Fruit fly (Drosophila melanogaster) whole organism, pupa: ENCODE data around the gene CG15253.

Source experiments
- CG10348 ChIP-seq: fragments of 200-800 bp; sonication (Bioruptor generic); IDR thresholded peaks from 2 replicates; pipeline ENCODE4 v1.3.6; 2022; ENCODE audit warnings: missing biosample characterization, missing genetic modification characterization
- CG12605 ChIP-seq: fragments of 200-800 bp; sonication (Bioruptor generic); IDR thresholded peaks from 2 replicates; pipeline ENCODE4 v1.3.6; 2022; ENCODE audit warnings: missing biosample characterization, missing genetic modification characterization
- CG13204 ChIP-seq: fragments of 200-800 bp; sonication (Bioruptor generic); optimal IDR thresholded peaks from 2 replicates; lab custom pipeline; 2018; ENCODE audit warnings: missing biosample characterization, mild to moderate bottlenecking, missing genetic modification characterization, moderate library complexity
- CG14655 ChIP-seq: fragments of 200-800 bp; sonication (Bioruptor generic); optimal IDR thresholded peaks from 3 replicates; lab custom pipeline; 2017; ENCODE audit warnings: mild to moderate bottlenecking, missing biosample characterization, missing genetic modification reagents, missing genetic modification characterization
- CG15710 ChIP-seq: fragments of 200-800 bp; sonication (Bioruptor generic); optimal IDR thresholded peaks from 2 replicates; lab custom pipeline; 2018; ENCODE audit warnings: missing biosample characterization, mild to moderate bottlenecking, missing genetic modification characterization, moderate library complexity
- CG17806 ChIP-seq: fragments of 200-800 bp; sonication (Bioruptor generic); optimal IDR thresholded peaks from 2 replicates; lab custom pipeline; 2018; ENCODE audit warnings: missing biosample characterization, mild to moderate bottlenecking, missing genetic modification characterization, moderate library complexity
- CG32121 ChIP-seq: fragments of 200-800 bp; sonication (Bioruptor generic); IDR thresholded peaks from 2 replicates; pipeline ENCODE4 v1.3.6; 2022; ENCODE audit warnings: missing biosample characterization, missing genetic modification characterization
- CG8159 ChIP-seq: fragments of 200-800 bp; sonication (Bioruptor generic); optimal IDR thresholded peaks from 3 replicates; lab custom pipeline; 2018; ENCODE audit warnings: missing biosample characterization, mild to moderate bottlenecking, missing genetic modification characterization, moderate library complexity
- CG8301 ChIP-seq: fragments of 200-800 bp; sonication (Bioruptor generic); optimal IDR thresholded peaks from 2 replicates; lab custom pipeline; 2018; ENCODE audit warnings: missing biosample characterization, mild to moderate bottlenecking, missing genetic modification characterization
- CG9948 ChIP-seq: fragments of 200-800 bp; sonication (Bioruptor generic); optimal IDR thresholded peaks from 2 replicates; lab custom pipeline; 2018; ENCODE audit warnings: missing biosample characterization, mild to moderate bottlenecking, missing genetic modification characterization, moderate library complexity
- D1 ChIP-seq: fragments of 200-800 bp; sonication (Bioruptor generic); optimal IDR thresholded peaks from 2 replicates; lab custom pipeline; 2018; ENCODE audit warnings: missing biosample characterization, mild to moderate bottlenecking, missing genetic modification characterization, moderate library complexity
- EcR ChIP-seq: fragments of 200-800 bp; sonication (Bioruptor generic); optimal IDR thresholded peaks from 3 replicates; lab custom pipeline; 2019; ENCODE audit warnings: missing biosample characterization, missing genetic modification characterization, mild to moderate bottlenecking, moderate library complexity, missing genetic modification reagents
- Ets98B ChIP-seq: fragments of 200-800 bp; sonication (Bioruptor generic); IDR thresholded peaks from 2 replicates; pipeline ENCODE4 v1.3.6; 2022; ENCODE audit warnings: missing biosample characterization, missing genetic modification characterization
- Pif1A ChIP-seq: fragments of 200-800 bp; sonication (Bioruptor generic); optimal IDR thresholded peaks from 3 replicates; lab custom pipeline; 2016; ENCODE audit warnings: missing biosample characterization, missing genetic modification characterization
- Pif1B ChIP-seq: fragments of 200-800 bp; sonication (Bioruptor generic); optimal IDR thresholded peaks from 3 replicates; lab custom pipeline; 2016; ENCODE audit warnings: missing biosample characterization, missing genetic modification characterization
- Snoo ChIP-seq: fragments of 200-800 bp; sonication (Bioruptor generic); optimal IDR thresholded peaks from 3 replicates; lab custom pipeline; 2017; ENCODE audit warnings: missing biosample characterization, mild to moderate bottlenecking, missing genetic modification characterization, inconsistent platforms
- fd96Ca ChIP-seq: fragments of 200-800 bp; sonication (Bioruptor generic); IDR thresholded peaks from 3 replicates; pipeline ENCODE4 v1.3.6; 2022; ENCODE audit warnings: missing biosample characterization, missing genetic modification characterization
- gl ChIP-seq: fragments of 200-800 bp; sonication (Bioruptor generic); optimal IDR thresholded peaks from 2 replicates; lab custom pipeline; 2018; ENCODE audit warnings: missing biosample characterization, mild to moderate bottlenecking, missing genetic modification characterization
- rn ChIP-seq: fragments of 200-800 bp; sonication (Bioruptor generic); IDR thresholded peaks from 2 replicates; pipeline ENCODE4 v1.3.6; 2022; ENCODE audit warnings: missing biosample characterization, missing genetic modification characterization

The CG15253 gene

DNA sequence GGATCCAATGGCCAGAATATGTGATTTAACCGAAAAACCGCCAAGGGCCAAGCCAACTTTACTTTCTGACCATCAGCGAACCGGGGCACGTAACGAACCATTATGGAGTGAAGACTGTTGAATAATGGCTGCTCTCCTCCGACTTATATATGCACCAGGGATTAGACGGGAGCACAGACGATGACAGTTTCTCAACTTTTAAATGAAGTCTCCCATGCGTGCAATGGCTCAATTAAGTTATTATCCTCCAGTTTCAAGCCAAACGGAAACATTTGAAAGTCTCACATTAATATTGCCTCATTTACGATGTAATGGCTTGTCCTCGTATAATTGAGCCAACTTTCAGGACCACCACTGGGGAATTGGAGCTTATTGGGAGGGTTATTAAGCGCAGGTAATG is 7.3 kb upstream of the CG15253 start, which contains the start of gene Or35a:
Or35a (minus strand) TSS at position 101 of the 400 bp plus-strand sequence.
- TF ChIP-seq D1 (no peak), fd96Ca (GFP tag; lab: Robert Waterston, UW) (no peak), CG13204 (GFP tag; lab: Kevin White, UChicago) (no peak), rn (GFP tag; lab: Robert Waterston, UW) (no peak), Pif1A (no peak), CG15710 (tag; lab: Kevin White, UChicago) (no peak), CG8159 (no peak), Pif1B (GFP tag; lab: Kevin White, UChicago) (no peak), CG17806 (tag; lab: Kevin White, UChicago) (no peak), Snoo (tag; lab: Kevin White, UChicago) (no peak), EcR (GFP tag; lab: Kevin White, UChicago) (no peak), CG14655 (no peak), CG12605 (GFP tag; lab: Robert Waterston, UW) (no peak), CG9948 (no peak), CG32121 (GFP tag; lab: Robert Waterston, UW) (no peak), Ets98B (GFP tag; lab: Robert Waterston, UW) (no peak), CG10348 (no peak), gl (no peak)

DNA sequence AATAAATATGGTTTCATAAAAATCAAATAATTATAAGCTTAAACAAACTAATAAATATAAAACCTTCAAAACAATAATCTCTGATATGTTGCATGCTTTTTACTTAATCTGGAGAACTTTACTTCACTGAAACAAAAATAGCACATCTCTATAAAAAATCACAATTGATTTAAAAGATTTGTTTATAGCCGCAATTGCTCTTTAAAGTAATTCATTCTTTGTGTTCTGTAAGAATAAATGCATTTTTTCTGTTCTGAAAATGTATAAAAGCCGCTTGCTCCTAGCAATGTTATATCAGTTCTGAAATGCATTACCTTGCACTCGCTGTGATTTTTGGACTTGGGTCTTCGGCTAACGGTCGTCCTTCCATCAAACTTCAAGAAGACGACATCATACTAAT is 546 bp upstream of the CG15253 start, which contains the start of gene CG11865:
CG11865 (plus strand) TSS at position 301 of the 400 bp plus-strand sequence.
- TF ChIP-seq fd96Ca (GFP tag; lab: Robert Waterston, UW) (no peak), EcR (GFP tag; lab: Kevin White, UChicago) (no peak), CG8159 (no peak), CG17806 (tag; lab: Kevin White, UChicago) (no peak), Ets98B (GFP tag; lab: Robert Waterston, UW) (no peak), CG9948 (no peak), CG32121 (GFP tag; lab: Robert Waterston, UW) (no peak), CG8301 (tag; lab: Kevin White, UChicago) (no peak), CG10348 (no peak), CG15710 (tag; lab: Kevin White, UChicago) (no peak)

dm6 chr2L:15614728-15615127 is 1.4 kb downstream of the CG15253 start, which contains the start of gene CG15254:
CG15254 (minus strand) TSS chr2L:15614828.
- no peak for TF ChIP-seq Snoo (tag; lab: Kevin White, UChicago)
- TF ChIP-seq Ets98B (GFP tag; lab: Robert Waterston, UW): no peak
- no peak for TF ChIP-seq CG8159
- TF ChIP-seq Pif1B (GFP tag; lab: Kevin White, UChicago): no peak
- no peak for TF ChIP-seq CG17806 (tag; lab: Kevin White, UChicago)
- no peak for TF ChIP-seq Pif1A
- no peak for TF ChIP-seq fd96Ca (GFP tag; lab: Robert Waterston, UW)
- TF ChIP-seq CG15710 (tag; lab: Kevin White, UChicago): no peak
- TF ChIP-seq rn (GFP tag; lab: Robert Waterston, UW): no peak
- no peak for TF ChIP-seq CG12605 (GFP tag; lab: Robert Waterston, UW)
- TF ChIP-seq EcR (GFP tag; lab: Kevin White, UChicago): no peak
- no peak for TF ChIP-seq CG32121 (GFP tag; lab: Robert Waterston, UW)

DNA sequence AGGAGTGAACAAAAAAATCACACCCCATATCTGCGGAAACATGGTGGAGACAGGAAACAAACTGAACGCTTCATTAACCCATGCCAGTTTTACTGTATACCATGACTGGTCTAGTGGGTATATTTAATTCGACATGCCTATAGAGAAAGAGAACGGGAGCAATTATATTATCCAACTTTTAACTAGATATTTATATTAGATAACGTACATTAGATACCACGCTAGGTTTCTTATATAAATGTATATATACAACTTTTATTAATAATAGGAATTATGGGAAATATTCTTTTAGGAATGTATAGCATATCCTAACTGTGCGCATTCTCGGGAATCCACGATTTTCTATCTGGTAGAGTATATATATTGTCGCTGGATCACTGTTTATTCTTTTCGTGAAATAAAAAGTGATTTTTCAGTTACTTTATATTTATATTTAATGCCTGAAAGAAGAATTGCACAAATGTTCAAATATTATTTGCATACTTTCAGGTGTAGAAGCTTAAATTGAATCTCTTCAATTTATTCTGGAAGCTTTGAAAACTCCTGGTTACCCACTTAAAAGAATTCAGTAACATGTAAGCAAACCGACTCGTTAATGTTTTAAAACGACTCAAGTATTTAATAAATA is 2.8 kb downstream of the CG15253 start, which contains the start of gene Semp1:
Semp1 (minus strand) TSS at position 51 of the 628 bp plus-strand sequence.
- TF ChIP-seq fd96Ca (GFP tag; lab: Robert Waterston, UW) (no peak), CG15710 (tag; lab: Kevin White, UChicago) (no peak)

DNA sequence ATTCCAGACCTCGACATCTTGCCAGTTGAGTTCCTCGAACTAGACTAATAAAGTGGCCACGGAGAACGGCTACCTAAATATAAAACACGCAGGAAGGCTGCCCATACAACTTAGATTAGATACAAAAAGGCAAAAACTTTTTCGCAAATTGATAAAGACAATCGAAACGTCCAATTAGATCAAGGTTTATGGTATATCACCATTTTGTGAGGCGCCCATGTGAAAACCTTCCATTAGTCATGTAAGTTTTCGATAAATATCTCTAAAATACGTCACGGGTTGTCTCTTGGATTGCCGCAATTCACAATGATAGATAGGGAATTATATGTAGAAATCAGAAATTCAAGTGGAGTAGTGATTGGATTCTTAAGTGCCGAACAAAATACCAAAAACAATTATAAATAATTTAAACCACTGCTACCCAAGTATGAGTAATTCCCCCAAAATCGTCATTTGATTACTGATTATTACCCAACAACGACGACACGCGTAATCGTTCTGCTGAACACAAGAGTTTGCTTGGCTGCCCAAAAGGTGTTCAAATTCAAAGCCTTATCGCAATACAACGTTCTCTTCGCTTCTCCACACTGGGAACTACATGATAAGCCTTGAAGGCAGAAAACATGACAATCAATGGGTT is 4.4 kb downstream of the CG15253 start, which contains the start of gene CG15255:
CG15255 (minus strand) TSS at position 51 of the 640 bp plus-strand sequence.
- TF ChIP-seq CG14655: no peak
- no peak for TF ChIP-seq Pif1B (GFP tag; lab: Kevin White, UChicago)
- no peak for TF ChIP-seq CG12605 (GFP tag; lab: Robert Waterston, UW)

- TF ChIP-seq Ets98B (GFP tag; lab: Robert Waterston, UW): no peak
- TF ChIP-seq fd96Ca (GFP tag; lab: Robert Waterston, UW): no peak
- no peak for TF ChIP-seq CG13204 (GFP tag; lab: Kevin White, UChicago)
Observed at dm6 chr2L:15609139-15609538, 7.0 kb downstream of the CG15253 start.
